Worm (Caenorhabditis elegans) whole organism, young adult: ENCODE measurements around the gene C34B4.2.

Source experiments
- B0035.1 ChIP-seq: sonication (generic microtip); optimal IDR thresholded peaks from 2 replicates; lab custom pipeline; 2016; ENCODE audit warnings: missing genetic modification characterization, mild to moderate bottlenecking, missing compliant biosample characterization, missing genotype, missing genetic modification reagents
- D2030.7 ChIP-seq: fragments of 200-800 bp; sonication (Bioruptor generic); IDR thresholded peaks from 2 replicates; pipeline ENCODE4 v1.3.6; 2022; ENCODE audit warnings: missing genetic modification reagents, missing genetic modification characterization, missing compliant biosample characterization
- F49E8.2 ChIP-seq: sonication (generic microtip); optimal IDR thresholded peaks from 3 replicates; lab custom pipeline; 2017; ENCODE audit warnings: missing genetic modification characterization, mild to moderate bottlenecking, missing compliant biosample characterization, antibody characterized with exemption, moderate library complexity; ENCODE audit not compliant: insufficient read depth
- F52B5.7 ChIP-seq: sonication (generic microtip); optimal IDR thresholded peaks from 2 replicates; lab custom pipeline; 2016; ENCODE audit warnings: mild to moderate bottlenecking, missing genetic modification characterization, missing compliant biosample characterization
- F57A8.1 ChIP-seq: fragments of 200-800 bp; sonication (Bioruptor generic); optimal IDR thresholded peaks from 2 replicates; lab custom pipeline; 2018; ENCODE audit warnings: mild to moderate bottlenecking, missing genetic modification characterization, moderate library complexity, missing compliant biosample characterization
- T26A5.8 ChIP-seq: sonication (generic microtip); optimal IDR thresholded peaks from 2 replicates; lab custom pipeline; 2016; ENCODE audit warnings: missing genetic modification characterization, missing compliant biosample characterization
- Y53G8AR.9 ChIP-seq: fragments of 200-800 bp; sonication (Bioruptor generic); conservative IDR thresholded peaks from 2 replicates; pipeline ENCODE4 v1.3.6; 2022; ENCODE audit warnings: missing genetic modification reagents, missing genetic modification characterization, missing compliant biosample characterization
- Y56A3A.18 ChIP-seq: fragments of 200-800 bp; sonication (Bioruptor generic); IDR thresholded peaks from 2 replicates; pipeline ENCODE4 v1.3.6; 2022; ENCODE audit warnings: missing genetic modification reagents, missing genetic modification characterization, missing compliant biosample characterization
- ama-1 ChIP-seq, 3 experiments: fragments of 150-350 bp in 1 of 3; sonication (generic microtip) in 2 of 3; optimal IDR thresholded peaks; 2 replicates each; lab custom pipeline; 2014 to 2018; ENCODE audit warnings: missing biosample characterization in 2 of 3, missing genetic modification characterization in 2 of 3, missing genetic modification reagents in 2 of 3
- atf-7 ChIP-seq: sonication (generic microtip); optimal IDR thresholded peaks from 2 replicates; lab custom pipeline; 2017; ENCODE audit warnings: mild to moderate bottlenecking, missing genetic modification characterization, missing compliant biosample characterization
- athp-1 ChIP-seq: sonication (generic microtip); optimal IDR thresholded peaks from 2 replicates; lab custom pipeline; 2017; ENCODE audit warnings: mild to moderate bottlenecking, missing genetic modification characterization, missing compliant biosample characterization
- cebp-1 ChIP-seq, 2 experiments: fragments of 200-800 bp in 1 of 2; sonication (Bioruptor generic) in 1 of 2; sonication (generic microtip) in 1 of 2; IDR thresholded peaks in 1 of 2; optimal IDR thresholded peaks in 1 of 2; 2 replicates each; pipeline versions ENCODE4 v1.3.6 to Lab custom; 2017 to 2022; ENCODE audit warnings: missing compliant biosample characterization in 2 of 2, missing genetic modification characterization in 2 of 2, mild to moderate bottlenecking in 1 of 2, missing genetic modification reagents in 1 of 2, moderate library complexity in 1 of 2
- ceh-100 ChIP-seq: fragments of 200-800 bp; sonication (Bioruptor generic); IDR thresholded peaks from 2 replicates; pipeline ENCODE4 v1.3.6; 2022; ENCODE audit warnings: missing genetic modification reagents, missing genetic modification characterization, missing compliant biosample characterization
- ceh-27 ChIP-seq: fragments of 200-800 bp; sonication (Bioruptor generic); optimal IDR thresholded peaks from 2 replicates; lab custom pipeline; 2018; ENCODE audit warnings: mild to moderate bottlenecking, missing genetic modification characterization, moderate library complexity, missing compliant biosample characterization
- ceh-79 ChIP-seq: sonication (generic microtip); optimal IDR thresholded peaks from 2 replicates; lab custom pipeline; 2017; ENCODE audit warnings: mild to moderate bottlenecking, missing genetic modification characterization, missing compliant biosample characterization
- die-1 ChIP-seq: sonication (generic microtip); optimal IDR thresholded peaks from 2 replicates; lab custom pipeline; 2016; ENCODE audit warnings: missing genotype, mild to moderate bottlenecking, missing genetic modification characterization, missing compliant biosample characterization
- dox-1 ChIP-seq: fragments of 200-800 bp; sonication (Bioruptor generic); IDR thresholded peaks from 2 replicates; pipeline ENCODE4 v1.3.6; 2022; ENCODE audit warnings: missing genetic modification reagents, missing genetic modification characterization, missing compliant biosample characterization
- dpl-1 ChIP-seq: fragments of 150-350 bp; optimal IDR thresholded peaks from 2 replicates; lab custom pipeline; 2014; ENCODE audit warnings: missing biosample characterization, missing genetic modification reagents, missing genetic modification characterization
- egl-44 ChIP-seq: fragments of 200-800 bp; sonication (Bioruptor generic); IDR thresholded peaks from 2 replicates; pipeline ENCODE4 v1.3.6; 2022; ENCODE audit warnings: missing genetic modification reagents, missing genetic modification characterization, missing compliant biosample characterization
- ets-4 ChIP-seq: fragments of 200-800 bp; sonication (Bioruptor generic); optimal IDR thresholded peaks from 2 replicates; lab custom pipeline; 2018; ENCODE audit warnings: mild to moderate bottlenecking, missing genetic modification characterization, missing compliant biosample characterization
- hsf-1 ChIP-seq: fragments of 200-800 bp; sonication (Bioruptor generic); IDR thresholded peaks from 2 replicates; pipeline ENCODE4 v1.3.6; 2022; ENCODE audit warnings: missing genetic modification reagents, missing genetic modification characterization, missing compliant biosample characterization
- lag-1 ChIP-seq: fragments of 200-800 bp; sonication (Bioruptor generic); IDR thresholded peaks from 2 replicates; pipeline ENCODE4 v1.3.6; 2022; ENCODE audit warnings: missing genetic modification reagents, missing genetic modification characterization, missing compliant biosample characterization
- let-526 ChIP-seq: fragments of 200-800 bp; sonication (Bioruptor generic); IDR thresholded peaks from 2 replicates; pipeline ENCODE4 v1.3.6; 2022; ENCODE audit warnings: missing genetic modification reagents, missing genetic modification characterization, missing compliant biosample characterization
- let-607 ChIP-seq, 2 experiments: fragments of 200-800 bp in 1 of 2; sonication (Bioruptor generic) in 1 of 2; sonication (generic microtip) in 1 of 2; optimal IDR thresholded peaks; 2 replicates each; lab custom pipeline; 2016 to 2018; ENCODE audit warnings: mild to moderate bottlenecking in 2 of 2, missing compliant biosample characterization in 2 of 2, missing genetic modification characterization in 2 of 2, moderate library complexity in 2 of 2, missing genotype in 1 of 2
- lin-54 ChIP-seq: fragments of 200-800 bp; sonication (Bioruptor generic); optimal IDR thresholded peaks from 2 replicates; lab custom pipeline; 2018; ENCODE audit warnings: mild to moderate bottlenecking, missing genetic modification characterization, missing compliant biosample characterization
- lsy-27 ChIP-seq: sonication (generic microtip); optimal IDR thresholded peaks from 2 replicates; lab custom pipeline; 2017; ENCODE audit warnings: missing genetic modification characterization, mild to moderate bottlenecking, missing compliant biosample characterization, antibody characterized with exemption, missing genotype, borderline replicate concordance; ENCODE audit not compliant: insufficient read depth
- madf-3 ChIP-seq: fragments of 200-800 bp; sonication (Bioruptor generic); IDR thresholded peaks from 2 replicates; pipeline ENCODE4 v1.3.6; 2022; ENCODE audit warnings: missing genetic modification reagents, missing genetic modification characterization, missing compliant biosample characterization
- madf-6 ChIP-seq: fragments of 200-800 bp; sonication (Bioruptor generic); IDR thresholded peaks from 2 replicates; pipeline ENCODE4 v1.3.6; 2022; ENCODE audit warnings: missing genetic modification reagents, missing genetic modification characterization, missing compliant biosample characterization
- mcd-1 ChIP-seq: fragments of 200-800 bp; sonication (Bioruptor generic); IDR thresholded peaks from 2 replicates; pipeline ENCODE4 v1.3.6; 2022; ENCODE audit warnings: missing genetic modification reagents, missing genetic modification characterization, missing compliant biosample characterization
- nfyb-1 ChIP-seq: fragments of 200-800 bp; sonication (Bioruptor generic); IDR thresholded peaks from 2 replicates; pipeline ENCODE4 v1.3.6; 2022; ENCODE audit warnings: missing genetic modification reagents, missing genetic modification characterization, missing compliant biosample characterization
- nhr-120 ChIP-seq: fragments of 200-800 bp; sonication (Bioruptor generic); IDR thresholded peaks from 2 replicates; pipeline ENCODE4 v1.3.6; 2022; ENCODE audit warnings: missing genetic modification characterization, missing compliant biosample characterization
- nhr-80 ChIP-seq: sonication (generic microtip); optimal IDR thresholded peaks from 2 replicates; lab custom pipeline; 2016; ENCODE audit warnings: missing genetic modification characterization, missing compliant biosample characterization
- nhr-90 ChIP-seq: sonication (generic microtip); optimal IDR thresholded peaks from 2 replicates; lab custom pipeline; 2016; ENCODE audit warnings: missing genotype, mild to moderate bottlenecking, missing genetic modification characterization, missing compliant biosample characterization
- repo-1 ChIP-seq: sonication (generic microtip); optimal IDR thresholded peaks from 2 replicates; lab custom pipeline; 2017; ENCODE audit warnings: mild to moderate bottlenecking, missing genetic modification characterization, missing compliant biosample characterization
- tbp1 ChIP-seq: fragments of 200-800 bp; sonication (Bioruptor generic); optimal IDR thresholded peaks from 2 replicates; lab custom pipeline; 2018; ENCODE audit warnings: mild to moderate bottlenecking, missing genetic modification characterization, missing compliant biosample characterization
- tlf-1 ChIP-seq: fragments of 200-800 bp; sonication (Bioruptor generic); optimal IDR thresholded peaks from 2 replicates; lab custom pipeline; 2018; ENCODE audit warnings: mild to moderate bottlenecking, missing genetic modification characterization, missing compliant biosample characterization
- unc-62 ChIP-seq: fragments of 150-350 bp; optimal IDR thresholded peaks from 2 replicates; lab custom pipeline; 2014; ENCODE audit warnings: missing biosample characterization, missing genetic modification reagents, missing genetic modification characterization
- ztf-18 ChIP-seq: sonication (generic microtip); optimal IDR thresholded peaks from 2 replicates; lab custom pipeline; 2016; ENCODE audit warnings: missing genotype, mild to moderate bottlenecking, missing genetic modification characterization, missing compliant biosample characterization
- ztf-22 ChIP-seq: fragments of 200-800 bp; sonication (Bioruptor generic); optimal IDR thresholded peaks from 2 replicates; lab custom pipeline; 2018; ENCODE audit warnings: mild to moderate bottlenecking, missing genetic modification characterization, moderate library complexity, missing compliant biosample characterization
- ztf-25 ChIP-seq: fragments of 200-800 bp; sonication (Bioruptor generic); IDR thresholded peaks from 2 replicates; pipeline ENCODE4 v1.3.6; 2022; ENCODE audit warnings: missing genetic modification reagents, missing genetic modification characterization, missing compliant biosample characterization
- ztf-26 ChIP-seq: sonication (generic microtip); optimal IDR thresholded peaks from 2 replicates; lab custom pipeline; 2017; ENCODE audit warnings: missing genetic modification characterization, missing compliant biosample characterization

Gene C34B4.2

DNA sequence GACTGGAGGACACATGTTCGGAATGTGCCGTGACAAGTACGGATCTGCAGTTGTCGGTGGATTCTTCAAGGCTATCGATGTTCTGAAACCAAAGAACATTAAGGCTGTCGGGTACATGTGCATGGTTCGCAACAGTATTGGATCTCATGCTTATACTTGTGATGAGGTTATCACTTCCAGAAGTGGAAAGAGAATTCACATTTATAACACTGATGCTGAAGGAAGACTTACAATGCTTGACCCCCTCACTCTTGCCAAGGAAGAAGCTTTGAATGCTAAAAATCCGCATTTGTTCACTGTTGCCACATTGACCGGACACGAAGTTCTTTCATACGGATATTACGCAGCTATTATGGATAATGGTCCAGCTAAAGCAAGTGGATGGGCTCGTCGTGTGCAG is 37.8 kb upstream of the C34B4.2 start:
- no peak for TF ChIP-seq egl-44 (GFP tag; lab: Robert Waterston, UW)
- TF ChIP-seq T26A5.8 (tag; lab: Kevin White, UChicago) = no peak
- no peak for TF ChIP-seq ztf-26 (tag; lab: Kevin White, UChicago)

DNA sequence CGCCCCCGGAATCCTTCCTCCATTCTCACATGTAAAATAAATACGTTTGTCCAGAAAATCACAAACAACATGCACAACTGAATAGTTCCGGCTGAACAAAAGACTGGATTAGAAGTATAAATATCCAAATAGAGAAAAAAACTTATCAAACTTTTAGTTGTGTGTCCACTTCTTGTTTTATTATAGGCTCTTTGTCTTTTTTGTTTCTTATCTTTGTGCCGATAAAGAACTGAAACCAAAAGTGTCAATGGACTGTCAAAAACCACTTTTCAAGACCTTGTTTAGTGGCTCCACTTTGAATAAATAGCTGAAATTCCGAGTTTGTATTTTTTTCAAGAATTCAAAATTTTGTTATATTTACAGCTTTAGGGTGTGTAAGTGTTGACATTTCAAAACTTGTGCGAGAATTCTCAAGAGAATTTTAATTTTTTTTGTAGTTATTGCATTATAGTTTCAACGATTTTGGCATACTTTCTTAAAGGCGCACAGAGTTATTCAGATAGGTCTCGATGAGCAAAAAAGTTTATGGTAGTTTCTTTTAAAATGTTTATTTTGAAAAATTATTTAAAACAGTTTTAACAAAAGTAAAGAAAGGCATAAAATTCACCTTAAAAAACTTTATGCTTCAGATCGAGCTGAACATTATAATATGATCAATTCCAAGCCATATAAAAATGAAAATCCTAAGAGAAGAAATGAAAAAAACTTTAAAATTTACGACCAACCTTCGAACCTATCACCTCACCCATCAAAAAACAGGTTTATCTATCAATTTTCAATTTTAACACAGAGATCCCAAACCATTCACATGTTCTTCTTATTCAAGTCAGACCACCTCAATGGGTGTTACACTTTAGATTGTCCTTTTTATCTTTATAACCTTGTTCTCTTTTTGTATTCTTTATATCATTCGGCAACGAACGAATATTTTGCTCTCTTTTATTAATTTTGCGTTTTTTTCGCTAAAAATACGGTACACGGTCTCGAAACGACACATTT is 36.4 kb upstream of the C34B4.2 start:
- TF ChIP-seq cebp-1 (GFP tag; IDR thresholded peaks at IDR 0.05; lab: Robert Waterston, UW) = no peak
- peak; percentile 5 for TF ChIP-seq cebp-1 (tag; optimal IDR thresholded peaks at IDR 0.05; lab: Kevin White, UChicago)
- no peak for TF ChIP-seq lsy-27 (tag; lab: Kevin White, UChicago)
- 0 out of 2 replicates have a peak, but pooled peaks have one; percentile 15 for TF ChIP-seq dox-1 (GFP tag; lab: Robert Waterston, UW)
- no peak for TF ChIP-seq mcd-1 (GFP tag; lab: Robert Waterston, UW)
- TF ChIP-seq ama-1 (optimal IDR thresholded peaks at IDR 0.05; lab: Kevin White, UChicago) = no peak
- TF ChIP-seq ama-1 (GFP tag; optimal IDR thresholded peaks at IDR 0.05; lab: Kevin White, UChicago) = no peak
- no peak for TF ChIP-seq die-1
- TF ChIP-seq tbp1 (GFP tag; lab: Kevin White, UChicago) = peak; percentile 33
- no peak for TF ChIP-seq lag-1 (GFP tag; lab: Robert Waterston, UW)
- TF ChIP-seq let-526 = 0 out of 2 replicates have a peak, but pooled peaks have one; percentile 22
- peak; percentile 24 for TF ChIP-seq lin-54 (GFP tag; lab: Kevin White, UChicago)
- TF ChIP-seq ceh-27 (GFP tag; lab: Kevin White, UChicago) = no peak
- TF ChIP-seq repo-1 = no peak
- TF ChIP-seq Y56A3A.18 (GFP tag; lab: Robert Waterston, UW) = peak; percentile 54; the same call in 1 of the 2 replicates
- TF ChIP-seq nhr-80 (tag; lab: Kevin White, UChicago) = peak; percentile 85
- peak; percentile 46 for TF ChIP-seq nhr-90
- TF ChIP-seq Y53G8AR.9 (GFP tag; lab: Robert Waterston, UW) = peak; percentile 70
- no peak for TF ChIP-seq ceh-100 (GFP tag; lab: Robert Waterston, UW)
- TF ChIP-seq nhr-120 (GFP tag; lab: Robert Waterston, UW) = no peak
- peak; percentile 44; the same call in 1 of the 2 replicates for TF ChIP-seq madf-6 (GFP tag; lab: Robert Waterston, UW)
- peak in 1 of 2 experiments; percentile 7 for TF ChIP-seq let-607 (tag; optimal IDR thresholded peaks at IDR 0.05; lab: Kevin White, UChicago)
- no peak for TF ChIP-seq hsf-1 (GFP tag; lab: Robert Waterston, UW)
- no peak for TF ChIP-seq F57A8.1 (GFP tag; lab: Kevin White, UChicago)
- TF ChIP-seq madf-3 (GFP tag; lab: Robert Waterston, UW) = peak; percentile 58; the same call in 1 of the 2 replicates
- TF ChIP-seq ets-4 (GFP tag; lab: Kevin White, UChicago) = no peak
- 0 out of 2 replicates have a peak, but pooled peaks have one; percentile 14 for TF ChIP-seq nfyb-1 (GFP tag; lab: Robert Waterston, UW)
- peak; percentile 44 for TF ChIP-seq B0035.1 (tag; lab: Kevin White, UChicago)

DNA sequence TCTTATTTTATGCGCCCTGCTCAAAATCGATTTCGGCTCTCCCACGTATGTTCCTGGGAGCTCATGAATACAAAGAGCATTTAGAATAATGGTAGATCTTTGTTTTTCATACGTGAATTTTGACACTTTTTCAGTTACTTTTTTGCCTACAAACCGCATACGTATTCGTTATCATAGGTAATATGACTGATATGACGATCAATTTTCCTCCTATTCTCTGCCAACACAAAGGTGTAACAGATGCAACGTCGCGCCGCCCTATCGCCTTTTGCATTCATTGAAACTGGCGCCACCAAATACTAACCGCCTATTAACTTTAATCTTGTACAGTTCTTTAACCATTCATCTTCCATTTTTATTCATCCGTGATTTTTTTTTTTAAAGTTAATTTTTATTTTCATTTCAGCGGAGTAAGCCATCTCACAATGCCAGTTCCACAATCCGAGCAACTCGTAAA is 35.3 kb upstream of the C34B4.2 start, which contains the start of gene W07G4.5:
W07G4.5 (plus strand) TSS at position 407 of the 457 bp plus-strand sequence.
- TF ChIP-seq ets-4 (GFP tag; lab: Kevin White, UChicago) (no peak), nhr-80 (tag; lab: Kevin White, UChicago) (peak; percentile 73), ztf-18 (tag; lab: Kevin White, UChicago) (no peak), atf-7 (tag; lab: Kevin White, UChicago) (peak; percentile 16), D2030.7 (GFP tag; lab: Robert Waterston, UW) (no peak), Y53G8AR.9 (GFP tag; lab: Robert Waterston, UW) (0 out of 2 replicates have a peak, but pooled peaks have one; percentile 20), unc-62 (no peak), B0035.1 (tag; lab: Kevin White, UChicago) (no peak), ceh-79 (tag; lab: Kevin White, UChicago) (no peak), dox-1 (GFP tag; lab: Robert Waterston, UW) (peak; percentile 31; the same call in 1 of the 2 replicates), F52B5.7 (tag; lab: Kevin White, UChicago) (no peak), tlf-1 (GFP tag; lab: Kevin White, UChicago) (no peak), dpl-1 (no peak), ztf-25 (GFP tag; lab: Robert Waterston, UW) (no peak), athp-1 (no peak), Y56A3A.18 (GFP tag; lab: Robert Waterston, UW) (no peak), F49E8.2 (tag; lab: Kevin White, UChicago) (no peak), ztf-22 (GFP tag; lab: Kevin White, UChicago) (no peak)
